Fruit fly (Drosophila melanogaster) whole organism, prepupa: ENCODE data around the gene Pcyt2.

Experiments used
- Blimp-1 ChIP-seq: fragments of 200-800 bp; sonication (Bioruptor generic); optimal IDR thresholded peaks from 3 replicates; lab custom pipeline; 2017; ENCODE audit warnings: missing biosample characterization, missing genetic modification characterization, mild to moderate bottlenecking, moderate library complexity, missing genetic modification reagents
- CG10631 ChIP-seq: fragments of 200-800 bp; sonication (Bioruptor generic); optimal IDR thresholded peaks from 2 replicates; lab custom pipeline; 2016; ENCODE audit warnings: missing biosample characterization, missing genetic modification characterization
- CG11762 ChIP-seq: fragments of 200-800 bp; sonication (Bioruptor generic); optimal IDR thresholded peaks from 3 replicates; lab custom pipeline; 2016; ENCODE audit warnings: missing biosample characterization, missing genetic modification characterization; ENCODE audit not compliant: insufficient read depth
- CG11902 ChIP-seq: fragments of 200-800 bp; sonication (Bioruptor generic); optimal IDR thresholded peaks from 3 replicates; lab custom pipeline; 2016; ENCODE audit warnings: missing biosample characterization, missing genetic modification characterization
- CG16779 ChIP-seq: fragments of 200-800 bp; sonication (Bioruptor generic); optimal IDR thresholded peaks from 3 replicates; lab custom pipeline; 2017; ENCODE audit warnings: missing biosample characterization, mild to moderate bottlenecking, missing genetic modification characterization
- CG3032 ChIP-seq: fragments of 200-800 bp; optimal IDR thresholded peaks from 2 replicates; lab custom pipeline; 2019; ENCODE audit warnings: missing biosample characterization, mild to moderate bottlenecking, missing genetic modification characterization, moderate library complexity
- CG31627 ChIP-seq: fragments of 200-800 bp; sonication (Bioruptor generic); optimal IDR thresholded peaks from 3 replicates; lab custom pipeline; 2016; ENCODE audit warnings: missing biosample characterization, missing genetic modification characterization
- CG6276 ChIP-seq: fragments of 200-800 bp; sonication (Bioruptor generic); optimal IDR thresholded peaks from 2 replicates; lab custom pipeline; 2017; ENCODE audit warnings: missing biosample characterization, mild to moderate bottlenecking, missing genetic modification characterization
- CG6854 ChIP-seq: fragments of 200-800 bp; sonication (Bioruptor generic); optimal IDR thresholded peaks from 2 replicates; lab custom pipeline; 2017; ENCODE audit warnings: missing biosample characterization, mild to moderate bottlenecking, missing genetic modification characterization
- CG7368 ChIP-seq: fragments of 200-800 bp; sonication (Bioruptor generic); optimal IDR thresholded peaks from 3 replicates; lab custom pipeline; 2016; ENCODE audit warnings: missing biosample characterization, missing genetic modification characterization
- CG8119 ChIP-seq: fragments of 200-800 bp; sonication (Bioruptor generic); IDR thresholded peaks from 3 replicates; pipeline ENCODE4 v1.3.6; 2022; ENCODE audit warnings: missing biosample characterization, missing genetic modification characterization
- CG8319 ChIP-seq: fragments of 200-800 bp; sonication (Bioruptor generic); optimal IDR thresholded peaks from 3 replicates; lab custom pipeline; 2016; ENCODE audit warnings: missing biosample characterization, missing genetic modification characterization
- CG8632 ChIP-seq: fragments of 200-800 bp; sonication (Bioruptor generic); optimal IDR thresholded peaks from 3 replicates; lab custom pipeline; 2016; ENCODE audit warnings: missing biosample characterization, missing genetic modification characterization
- CG9139 ChIP-seq: fragments of 200-800 bp; sonication (Bioruptor generic); optimal IDR thresholded peaks from 3 replicates; lab custom pipeline; 2017; ENCODE audit warnings: missing biosample characterization, mild to moderate bottlenecking, missing genetic modification characterization
- Eip75B ChIP-seq: fragments of 200-800 bp; sonication (Bioruptor generic); optimal IDR thresholded peaks from 3 replicates; lab custom pipeline; 2016; ENCODE audit warnings: missing biosample characterization, missing genetic modification characterization
- Eip78C ChIP-seq: fragments of 200-800 bp; sonication (Bioruptor generic); peaks from one replicate; lab custom pipeline; 2016; ENCODE audit warnings: missing biosample characterization, missing genetic modification characterization
- Eip93F ChIP-seq: fragments of 200-800 bp; sonication (Bioruptor generic); optimal IDR thresholded peaks from 2 replicates; lab custom pipeline; 2016; ENCODE audit warnings: missing biosample characterization, mild to moderate bottlenecking, missing genetic modification characterization
- Ets21C ChIP-seq: fragments of 200-800 bp; sonication (Bioruptor generic); optimal IDR thresholded peaks from 3 replicates; lab custom pipeline; 2016; ENCODE audit warnings: missing biosample characterization, missing genetic modification characterization
- Ets96B ChIP-seq: fragments of 200-800 bp; optimal IDR thresholded peaks from 2 replicates; lab custom pipeline; 2019; ENCODE audit warnings: missing biosample characterization, mild to moderate bottlenecking, missing genetic modification characterization, moderate library complexity
- Gug ChIP-seq: fragments of 200-800 bp; sonication (Bioruptor generic); IDR thresholded peaks from 2 replicates; pipeline ENCODE4 v1.3.6; 2022; ENCODE audit warnings: missing biosample characterization, missing genetic modification characterization
- Hr38 ChIP-seq: sonication (Bioruptor generic); optimal IDR thresholded peaks from 2 replicates; lab custom pipeline; 2016; ENCODE audit warnings: missing biosample characterization, missing genetic modification characterization
- Hr39 ChIP-seq: fragments of 200-800 bp; sonication (Bioruptor generic); optimal IDR thresholded peaks from 2 replicates; lab custom pipeline; 2016; ENCODE audit warnings: missing biosample characterization, missing genetic modification characterization
- Hr4 ChIP-seq: fragments of 200-800 bp; sonication (Bioruptor generic); optimal IDR thresholded peaks from 3 replicates; lab custom pipeline; 2016; ENCODE audit warnings: missing biosample characterization, missing genetic modification characterization
- Met ChIP-seq: fragments of 200-800 bp; sonication (Bioruptor generic); optimal IDR thresholded peaks from 3 replicates; lab custom pipeline; 2016; ENCODE audit warnings: missing biosample characterization, missing genetic modification characterization
- OdsH ChIP-seq: fragments of 200-800 bp; sonication (Bioruptor generic); optimal IDR thresholded peaks from 3 replicates; lab custom pipeline; 2016; ENCODE audit warnings: missing biosample characterization, missing genetic modification characterization
- Smox ChIP-seq: fragments of 200-800 bp; sonication (Bioruptor generic); optimal IDR thresholded peaks from 3 replicates; lab custom pipeline; 2016; ENCODE audit warnings: missing biosample characterization, missing genetic modification characterization
- Sox102F ChIP-seq: fragments of 200-800 bp; sonication (Bioruptor generic); optimal IDR thresholded peaks from 2 replicates; lab custom pipeline; 2016; ENCODE audit warnings: missing biosample characterization, mild to moderate bottlenecking, missing genetic modification characterization
- Sox14 ChIP-seq: fragments of 200-800 bp; sonication (Bioruptor generic); optimal IDR thresholded peaks from 3 replicates; lab custom pipeline; 2016; ENCODE audit warnings: missing biosample characterization, missing genetic modification characterization
- Sox15 ChIP-seq: fragments of 200-800 bp; sonication (Bioruptor generic); optimal IDR thresholded peaks from 3 replicates; lab custom pipeline; 2016; ENCODE audit warnings: missing biosample characterization, missing genetic modification characterization
- achi ChIP-seq: fragments of 200-800 bp; sonication (Bioruptor generic); optimal IDR thresholded peaks from 3 replicates; lab custom pipeline; 2016; ENCODE audit warnings: missing biosample characterization, missing genetic modification characterization
- cyc ChIP-seq: fragments of 200-800 bp; sonication (Bioruptor generic); optimal IDR thresholded peaks from 3 replicates; lab custom pipeline; 2016; ENCODE audit warnings: missing biosample characterization, missing genetic modification characterization
- dac ChIP-seq: fragments of 200-800 bp; sonication (Bioruptor generic); optimal IDR thresholded peaks from 2 replicates; lab custom pipeline; 2017; ENCODE audit warnings: missing biosample characterization, mild to moderate bottlenecking, missing genetic modification characterization
- eg ChIP-seq: fragments of 200-800 bp; sonication (Bioruptor generic); IDR thresholded peaks from 3 replicates; pipeline ENCODE4 v1.3.6; 2022; ENCODE audit warnings: missing biosample characterization, missing genetic modification characterization
- esn ChIP-seq: fragments of 200-800 bp; sonication (Bioruptor generic); optimal IDR thresholded peaks from 2 replicates; lab custom pipeline; 2016; ENCODE audit warnings: missing biosample characterization, mild to moderate bottlenecking, missing genetic modification characterization, moderate library complexity
- fd59A ChIP-seq: fragments of 200-800 bp; sonication (Bioruptor generic); optimal IDR thresholded peaks from 2 replicates; lab custom pipeline; 2017; ENCODE audit warnings: missing biosample characterization, mild to moderate bottlenecking, missing genetic modification characterization, missing genetic modification reagents
- fd85E ChIP-seq: fragments of 200-800 bp; sonication (Bioruptor generic); optimal IDR thresholded peaks from 3 replicates; lab custom pipeline; 2016; ENCODE audit warnings: missing biosample characterization, missing genetic modification characterization
- fkh ChIP-seq: fragments of 200-800 bp; sonication (Bioruptor generic); optimal IDR thresholded peaks from 3 replicates; lab custom pipeline; 2017; ENCODE audit warnings: missing biosample characterization, mild to moderate bottlenecking, missing genetic modification characterization, moderate library complexity
- lz ChIP-seq: fragments of 200-800 bp; sonication (Bioruptor generic); optimal IDR thresholded peaks from 3 replicates; lab custom pipeline; 2016; ENCODE audit warnings: missing biosample characterization, missing genetic modification characterization
- net ChIP-seq: fragments of 200-800 bp; sonication (Bioruptor generic); optimal IDR thresholded peaks from 3 replicates; lab custom pipeline; 2016; ENCODE audit warnings: missing biosample characterization, missing genetic modification characterization
- svp ChIP-seq: fragments of 200-800 bp; sonication (Bioruptor generic); peaks from one replicate; lab custom pipeline; 2016; ENCODE audit warnings: missing biosample characterization, missing genetic modification characterization
- topi ChIP-seq: fragments of 200-800 bp; sonication (Bioruptor generic); optimal IDR thresholded peaks from 3 replicates; lab custom pipeline; 2016; ENCODE audit warnings: missing biosample characterization, missing genetic modification characterization

Pcyt2 gene

dm6 chr3L:1518715-1519603 lies 34.3 kb upstream of the Pcyt2 start (continued):
- TF ChIP-seq Blimp-1 (peak; percentile 93), Eip78C (GFP tag; lab: Kevin White, UChicago) (no peak), CG16779 (tag; lab: Kevin White, UChicago) (no peak), CG31627 (no peak), svp (GFP tag; lab: Kevin White, UChicago) (peak; percentile 82), CG6276 (GFP tag; lab: Kevin White, UChicago) (peak; percentile 48), net (GFP tag; lab: Kevin White, UChicago) (no peak), fd59A (GFP tag; lab: Kevin White, UChicago) (no peak), CG3032 (tag; lab: Kevin White, UChicago) (no peak), achi (GFP tag; lab: Kevin White, UChicago) (no peak), Gug (no peak), Hr4 (GFP tag; lab: Kevin White, UChicago) (no peak), CG10631 (GFP tag; lab: Kevin White, UChicago) (no peak), Met (GFP tag; lab: Kevin White, UChicago) (no peak), CG8319 (GFP tag; lab: Kevin White, UChicago) (peak; percentile 15), dac (GFP tag; lab: Kevin White, UChicago) (no peak), Eip93F (GFP tag; lab: Kevin White, UChicago) (no peak), cyc (GFP tag; lab: Kevin White, UChicago) (peak; percentile 51), Smox (GFP tag; lab: Kevin White, UChicago) (no peak), Sox14 (GFP tag; lab: Kevin White, UChicago) (no peak), fd85E (GFP tag; lab: Kevin White, UChicago) (no peak), Hr39 (GFP tag; lab: Kevin White, UChicago) (no peak), OdsH (GFP tag; lab: Kevin White, UChicago) (no peak), CG11902 (GFP tag; lab: Kevin White, UChicago) (peak; percentile 45), eg (GFP tag; lab: Robert Waterston, UW) (peak; percentile 43; the same call in 1 of the 3 replicates), Sox102F (GFP tag; lab: Kevin White, UChicago) (no peak), esn (peak; percentile 60), fkh (GFP tag; lab: Kevin White, UChicago) (no peak), CG7368 (GFP tag; lab: Kevin White, UChicago) (no peak), Ets96B (tag; lab: Kevin White, UChicago) (no peak)

- TF ChIP-seq CG9139 (GFP tag; lab: Kevin White, UChicago) (no peak), Eip78C (GFP tag; lab: Kevin White, UChicago) (no peak), Eip75B (no peak), fkh (GFP tag; lab: Kevin White, UChicago) (no peak), eg (GFP tag; lab: Robert Waterston, UW) (no peak), CG11902 (GFP tag; lab: Kevin White, UChicago) (no peak)
Observed at dm6 chr3L:1531159-1531558, 22.1 kb upstream of the Pcyt2 start, which contains the start of gene Ir62a. Gene Ir62a, minus strand, starts transcription at chr3L:1531259.

- TF ChIP-seq Blimp-1 (no peak), CG8319 (GFP tag; lab: Kevin White, UChicago) (no peak), Ets21C (GFP tag; lab: Kevin White, UChicago) (no peak), svp (GFP tag; lab: Kevin White, UChicago) (peak; percentile 63), net (GFP tag; lab: Kevin White, UChicago) (no peak), Hr38 (GFP tag; lab: Kevin White, UChicago) (no peak), topi (no peak), CG6854 (GFP tag; lab: Kevin White, UChicago) (no peak), CG10631 (GFP tag; lab: Kevin White, UChicago) (no peak), CG11902 (GFP tag; lab: Kevin White, UChicago) (no peak), Ets96B (tag; lab: Kevin White, UChicago) (no peak), lz (GFP tag; lab: Kevin White, UChicago) (peak; percentile 18), achi (GFP tag; lab: Kevin White, UChicago) (no peak), esn (peak; percentile 43), Eip78C (GFP tag; lab: Kevin White, UChicago) (no peak), eg (GFP tag; lab: Robert Waterston, UW) (no peak; the same call in 2 of the 3 replicates), fkh (GFP tag; lab: Kevin White, UChicago) (peak; percentile 41), CG11762 (no peak), CG8119 (GFP tag; lab: Robert Waterston, UW) (no peak), OdsH (GFP tag; lab: Kevin White, UChicago) (no peak), CG8632 (GFP tag; lab: Kevin White, UChicago) (no peak), Sox15 (GFP tag; lab: Kevin White, UChicago) (no peak)
Observed at dm6 chr3L:1533699-1534431, 19.4 kb upstream of the Pcyt2 start, which contains the start of gene Iml1. Gene Iml1, minus strand, starts transcription at chr3L:1534034.
